Worm (Caenorhabditis elegans): ENCODE measurements around the gene ZK218.7.

ce11 chrV:17079795-17080194 lies 25.8 kb upstream of the ZK218.7 start, which contains the start of gene srw-20:
- no peak for TF ChIP-seq nhr-11 (tag; optimal IDR thresholded peaks at IDR 0.05)
- TF ChIP-seq hlh-15 (tag; optimal IDR thresholded peaks at IDR 0.05) = no peak
- TF ChIP-seq dve-1 (tag; optimal IDR thresholded peaks at IDR 0.05) = no peak
- TF ChIP-seq ceh-24 (tag; optimal IDR thresholded peaks at IDR 0.05) = no peak
- TF ChIP-seq lin-11 (tag; optimal IDR thresholded peaks at IDR 0.05) = no peak
- TF ChIP-seq sdc-2 (tag; optimal IDR thresholded peaks at IDR 0.05) = no peak
- TF ChIP-seq ref-2 (tag; optimal IDR thresholded peaks at IDR 0.05) = no peak
